Worm (Caenorhabditis elegans) whole organism, L1 larva: ENCODE measurements around the gene ugt-2.

Source experiments
- dsc-1 ChIP-seq: sonication (generic microtip); optimal IDR thresholded peaks from 2 replicates; lab custom pipeline; 2016; ENCODE audit warnings: mild to moderate bottlenecking, missing genetic modification characterization, missing compliant biosample characterization
- hlh-4 ChIP-seq: sonication (generic microtip); optimal IDR thresholded peaks from 2 replicates; lab custom pipeline; 2016; ENCODE audit warnings: mild to moderate bottlenecking, missing genetic modification characterization, missing compliant biosample characterization
- nhr-76 ChIP-seq: sonication (generic microtip); optimal IDR thresholded peaks from 2 replicates; lab custom pipeline; 2017; ENCODE audit warnings: missing biosample characterization, missing genetic modification characterization
- pqm-1 ChIP-seq: sonication (generic microtip); optimal IDR thresholded peaks from 3 replicates; lab custom pipeline; 2017; ENCODE audit warnings: missing biosample characterization, missing genetic modification characterization
- snpc-4 ChIP-seq: fragments of 150-350 bp; optimal IDR thresholded peaks from 2 replicates; lab custom pipeline; 2014; ENCODE audit warnings: missing biosample characterization, missing genetic modification characterization
- vab-15 ChIP-seq: sonication (generic microtip); optimal IDR thresholded peaks from 2 replicates; lab custom pipeline; 2017; ENCODE audit warnings: missing genotype, mild to moderate bottlenecking, missing genetic modification characterization, missing compliant biosample characterization
- xbp-1 ChIP-seq: sonication (generic microtip); optimal IDR thresholded peaks from 2 replicates; lab custom pipeline; 2016; ENCODE audit warnings: missing genetic modification characterization, missing compliant biosample characterization

DNA sequence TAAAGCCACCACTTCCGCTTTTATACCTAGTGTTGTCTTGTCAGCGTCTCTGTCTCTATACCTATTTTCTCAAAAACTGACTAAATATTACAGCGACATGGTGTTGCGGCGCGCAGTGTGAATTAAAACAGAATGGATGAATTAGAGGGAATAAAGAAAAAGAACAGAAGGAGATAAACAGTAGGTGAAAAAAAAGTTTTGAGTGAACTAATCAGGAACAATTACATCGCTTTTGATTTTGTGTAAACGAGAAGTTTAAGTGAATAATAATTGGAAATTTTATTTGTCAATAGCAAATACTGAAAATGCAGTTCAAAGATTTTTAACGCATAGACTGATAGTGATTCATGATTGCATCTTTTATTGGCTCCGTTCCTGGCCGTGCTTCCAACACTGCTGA lies 26.5 kb downstream of the ugt-2 start, which contains the start of gene col-12:
- TF ChIP-seq xbp-1 (tag; lab: Kevin White, UChicago), result no peak
- TF ChIP-seq pqm-1, result no peak
- no peak for TF ChIP-seq nhr-76 (tag; lab: Kevin White, UChicago)
- no peak for TF ChIP-seq dsc-1 (tag; lab: Kevin White, UChicago)
- TF ChIP-seq vab-15 (tag; lab: Kevin White, UChicago), result no peak
- no peak for TF ChIP-seq hlh-4 (tag; lab: Kevin White, UChicago)
- no peak for TF ChIP-seq snpc-4 (tag; lab: Kevin White, UChicago)
